Worm (Caenorhabditis elegans) whole organism, L2 larva: ENCODE results near the gene H03G16.7.

Experiments used
- C34F6.9 ChIP-seq: fragments of 150-350 bp; optimal IDR thresholded peaks from 2 replicates; lab custom pipeline; 2014; ENCODE audit warnings: missing biosample characterization, missing genetic modification characterization
- F13H6.1 ChIP-seq: sonication (generic microtip); optimal IDR thresholded peaks from 2 replicates; lab custom pipeline; 2016; ENCODE audit warnings: missing genetic modification characterization, missing compliant biosample characterization
- ZK546.5 ChIP-seq: sonication (generic microtip); optimal IDR thresholded peaks from 2 replicates; lab custom pipeline; 2017; ENCODE audit warnings: missing biosample characterization, missing genetic modification characterization
- alr-1 ChIP-seq: fragments of 150-350 bp; optimal IDR thresholded peaks from 2 replicates; lab custom pipeline; 2014; ENCODE audit warnings: missing biosample characterization, missing genetic modification characterization
- aly-2 ChIP-seq: fragments of 150-350 bp; optimal IDR thresholded peaks from 2 replicates; lab custom pipeline; 2014; ENCODE audit warnings: missing biosample characterization, missing genetic modification characterization
- blmp-1 ChIP-seq: sonication (generic microtip); optimal IDR thresholded peaks from 2 replicates; lab custom pipeline; 2017; ENCODE audit warnings: missing genetic modification characterization, mild to moderate bottlenecking, missing compliant biosample characterization, antibody characterized with exemption, moderate library complexity; ENCODE audit not compliant: insufficient read depth
- ceh-16 ChIP-seq: fragments of 150-350 bp; optimal IDR thresholded peaks from 2 replicates; lab custom pipeline; 2014; ENCODE audit warnings: missing biosample characterization, missing genetic modification characterization
- crh-2 ChIP-seq: sonication (generic microtip); optimal IDR thresholded peaks from 2 replicates; lab custom pipeline; 2017; ENCODE audit warnings: missing biosample characterization, missing genetic modification characterization
- dmd-4 ChIP-seq: sonication (generic microtip); optimal IDR thresholded peaks from 2 replicates; lab custom pipeline; 2017; ENCODE audit warnings: missing biosample characterization, missing genetic modification characterization
- egl-27 ChIP-seq: sonication (generic microtip); optimal IDR thresholded peaks from 3 replicates; lab custom pipeline; 2017; ENCODE audit warnings: missing biosample characterization, missing genetic modification reagents, missing genetic modification characterization
- elt-1 ChIP-seq: fragments of 150-350 bp; optimal IDR thresholded peaks from 2 replicates; lab custom pipeline; 2014; ENCODE audit warnings: missing biosample characterization, missing genetic modification characterization
- elt-3 ChIP-seq: sonication (generic microtip); optimal IDR thresholded peaks from 2 replicates; lab custom pipeline; 2017; ENCODE audit warnings: missing biosample characterization, missing genetic modification characterization
- fos-1 ChIP-seq: fragments of 150-350 bp; optimal IDR thresholded peaks from 2 replicates; lab custom pipeline; 2014; ENCODE audit warnings: missing biosample characterization, missing genetic modification characterization
- gmeb-1 ChIP-seq: fragments of 150-350 bp; optimal IDR thresholded peaks from 2 replicates; lab custom pipeline; 2014; ENCODE audit warnings: missing biosample characterization, missing genetic modification characterization
- lin-11 ChIP-seq: fragments of 150-350 bp; sonication (generic microtip); optimal IDR thresholded peaks from 2 replicates; lab custom pipeline; 2014; ENCODE audit warnings: missing biosample characterization, missing genetic modification characterization, inconsistent platforms, mixed read lengths
- lin-13 ChIP-seq: fragments of 150-350 bp; optimal IDR thresholded peaks from 2 replicates; lab custom pipeline; 2014; ENCODE audit warnings: missing biosample characterization, missing genetic modification reagents, missing genetic modification characterization
- lin-39 ChIP-seq: fragments of 150-350 bp; optimal IDR thresholded peaks from 2 replicates; lab custom pipeline; 2014; ENCODE audit warnings: missing biosample characterization, missing genetic modification reagents, missing genetic modification characterization
- lsy-2 ChIP-seq, 2 experiments: fragments of 150-350 bp in 1 of 2; sonication (generic microtip) in 1 of 2; optimal IDR thresholded peaks; 2 replicates each; lab custom pipeline; 2014 to 2017; ENCODE audit warnings: missing biosample characterization in 2 of 2, missing genetic modification characterization in 2 of 2
- mbf-1 ChIP-seq: sonication (generic microtip); optimal IDR thresholded peaks from 2 replicates; lab custom pipeline; 2017; ENCODE audit warnings: missing biosample characterization, missing genetic modification characterization
- nhr-10 ChIP-seq: sonication (generic microtip); optimal IDR thresholded peaks from 2 replicates; lab custom pipeline; 2017; ENCODE audit warnings: missing biosample characterization, missing genetic modification characterization
- nhr-11 ChIP-seq: fragments of 150-350 bp; optimal IDR thresholded peaks from 2 replicates; lab custom pipeline; 2014; ENCODE audit warnings: missing biosample characterization, missing genetic modification characterization
- nhr-12 ChIP-seq: fragments of 150-350 bp; optimal IDR thresholded peaks from 2 replicates; lab custom pipeline; 2014; ENCODE audit warnings: missing biosample characterization, missing genetic modification characterization
- nhr-129 ChIP-seq: fragments of 150-350 bp; optimal IDR thresholded peaks from 2 replicates; lab custom pipeline; 2014; ENCODE audit warnings: missing biosample characterization, missing genetic modification characterization
- nhr-21 ChIP-seq: fragments of 150-350 bp; optimal IDR thresholded peaks from 2 replicates; lab custom pipeline; 2014; ENCODE audit warnings: missing biosample characterization, missing genetic modification characterization
- nhr-23 ChIP-seq: fragments of 150-350 bp; optimal IDR thresholded peaks from 2 replicates; lab custom pipeline; 2014; ENCODE audit warnings: missing biosample characterization, missing genetic modification reagents, missing genetic modification characterization
- nhr-237 ChIP-seq: fragments of 150-350 bp; optimal IDR thresholded peaks from 2 replicates; lab custom pipeline; 2014; ENCODE audit warnings: missing biosample characterization, missing genetic modification characterization
- nhr-25 ChIP-seq: fragments of 150-350 bp; sonication (generic microtip); optimal IDR thresholded peaks from 3 replicates; lab custom pipeline; 2014; ENCODE audit warnings: missing biosample characterization, missing genetic modification characterization
- nhr-6 ChIP-seq: fragments of 150-350 bp; optimal IDR thresholded peaks from 2 replicates; lab custom pipeline; 2014; ENCODE audit warnings: missing biosample characterization, missing genetic modification characterization
- nhr-77 ChIP-seq: fragments of 150-350 bp; optimal IDR thresholded peaks from 2 replicates; lab custom pipeline; 2014; ENCODE audit warnings: missing biosample characterization, missing genetic modification characterization
- peb-1 ChIP-seq: fragments of 150-350 bp; optimal IDR thresholded peaks from 2 replicates; lab custom pipeline; 2014; ENCODE audit warnings: missing biosample characterization, missing genetic modification characterization
- sem-4 ChIP-seq: fragments of 150-350 bp; optimal IDR thresholded peaks from 2 replicates; lab custom pipeline; 2014; ENCODE audit warnings: missing biosample characterization, missing genetic modification reagents, missing genetic modification characterization
- skn-1 ChIP-seq: sonication (generic microtip); optimal IDR thresholded peaks from 2 replicates; lab custom pipeline; 2017; ENCODE audit warnings: missing biosample characterization, missing genetic modification characterization
- sma-9 ChIP-seq, 2 experiments: fragments of 150-350 bp in 1 of 2; sonication (generic microtip) in 1 of 2; optimal IDR thresholded peaks; 2 replicates each; lab custom pipeline; 2014 to 2016; ENCODE audit warnings: missing genetic modification characterization in 2 of 2, mild to moderate bottlenecking in 1 of 2, missing biosample characterization in 1 of 2, missing compliant biosample characterization in 1 of 2, missing genetic modification reagents in 1 of 2, moderate library complexity in 1 of 2
- snpc-4 ChIP-seq: fragments of 150-350 bp; optimal IDR thresholded peaks from 2 replicates; lab custom pipeline; 2014; ENCODE audit warnings: missing biosample characterization, missing genetic modification characterization
- unc-39 ChIP-seq: fragments of 150-350 bp; optimal IDR thresholded peaks from 2 replicates; lab custom pipeline; 2014; ENCODE audit warnings: missing biosample characterization, missing genetic modification characterization
- unc-55 ChIP-seq: fragments of 150-350 bp; sonication (generic microtip); optimal IDR thresholded peaks from 3 replicates; lab custom pipeline; 2014; ENCODE audit warnings: missing biosample characterization, missing genetic modification reagents, missing genetic modification characterization
- unc-62 ChIP-seq: fragments of 150-350 bp; optimal IDR thresholded peaks from 2 replicates; lab custom pipeline; 2014; ENCODE audit warnings: missing biosample characterization, missing genetic modification reagents, missing genetic modification characterization
- zag-1 ChIP-seq: fragments of 150-350 bp; optimal IDR thresholded peaks from 2 replicates; lab custom pipeline; 2014; ENCODE audit warnings: missing biosample characterization, missing genetic modification characterization
- ztf-1 ChIP-seq: fragments of 200-800 bp; sonication (Bioruptor generic); conservative IDR thresholded peaks from 2 replicates; pipeline ENCODE4 v1.3.6; 2022; ENCODE audit warnings: missing genetic modification characterization, missing compliant biosample characterization
- ztf-11 ChIP-seq: sonication (generic microtip); optimal IDR thresholded peaks from 2 replicates; lab custom pipeline; 2017; ENCODE audit warnings: missing biosample characterization, missing genetic modification characterization
- ztf-4 ChIP-seq: fragments of 150-350 bp; optimal IDR thresholded peaks from 2 replicates; lab custom pipeline; 2014; ENCODE audit warnings: missing biosample characterization, missing genetic modification characterization

H03G16.7 gene

ce11 chrX:15092775-15093386 is 37.1 kb upstream of the H03G16.7 start:
- TF ChIP-seq snpc-4 (tag; lab: Kevin White, UChicago) (peak; percentile 75), aly-2 (no peak)

- TF ChIP-seq elt-1 (tag; lab: Kevin White, UChicago), result no peak
- TF ChIP-seq unc-55 (GFP tag; lab: Kevin White, UChicago), result no peak
- TF ChIP-seq fos-1 (tag; lab: Kevin White, UChicago), result peak; percentile 71
- TF ChIP-seq sma-9 (GFP tag; optimal IDR thresholded peaks at IDR 0.05; lab: Kevin White, UChicago), result peak; percentile 16
- TF ChIP-seq sma-9 (tag; optimal IDR thresholded peaks at IDR 0.05; lab: Kevin White, UChicago), result no peak
- peak; percentile 8 for TF ChIP-seq crh-2 (tag; lab: Kevin White, UChicago)
- no peak for TF ChIP-seq lsy-2 (tag; optimal IDR thresholded peaks at IDR 0.05; lab: Kevin White, UChicago)
- TF ChIP-seq ceh-16 (tag; lab: Kevin White, UChicago), result no peak
- TF ChIP-seq zag-1 (tag; lab: Kevin White, UChicago), result no peak
- no peak for TF ChIP-seq F13H6.1
- TF ChIP-seq nhr-21 (tag; lab: Kevin White, UChicago), result no peak
- TF ChIP-seq skn-1 (tag; lab: Kevin White, UChicago), result no peak
- no peak for TF ChIP-seq blmp-1 (tag; lab: Kevin White, UChicago)
- TF ChIP-seq peb-1 (tag; lab: Kevin White, UChicago), result no peak
- TF ChIP-seq ztf-4 (tag; lab: Kevin White, UChicago), result no peak
Observed at ce11 chrX:15089123-15089522, 33.3 kb upstream of the H03G16.7 start, which contains the start of gene flr-4. flr-4 (plus strand) TSS chrX:15089397.

- TF ChIP-seq dmd-4 (tag; lab: Kevin White, UChicago) (no peak), aly-2 (no peak), nhr-25 (no peak), lin-13 (GFP tag; lab: Kevin White, UChicago) (no peak), ztf-11 (tag; lab: Kevin White, UChicago) (no peak), nhr-6 (tag; lab: Kevin White, UChicago) (no peak), mbf-1 (tag; lab: Kevin White, UChicago) (no peak), unc-62 (GFP tag; lab: Kevin White, UChicago) (no peak), nhr-11 (tag; lab: Kevin White, UChicago) (no peak), crh-2 (tag; lab: Kevin White, UChicago) (no peak), lin-39 (no peak), nhr-12 (tag; lab: Kevin White, UChicago) (no peak), alr-1 (tag; lab: Kevin White, UChicago) (no peak), ZK546.5 (no peak)
Observed at ce11 chrX:15087752-15088151, 31.9 kb upstream of the H03G16.7 start.

- TF ChIP-seq gmeb-1 (tag; lab: Kevin White, UChicago), result no peak
- TF ChIP-seq aly-2, result no peak
- TF ChIP-seq lin-11 (tag; lab: Kevin White, UChicago), result no peak
- no peak for TF ChIP-seq mbf-1 (tag; lab: Kevin White, UChicago)
- TF ChIP-seq ztf-11 (tag; lab: Kevin White, UChicago), result no peak
- TF ChIP-seq crh-2 (tag; lab: Kevin White, UChicago), result no peak
- no peak for TF ChIP-seq peb-1 (tag; lab: Kevin White, UChicago)
- TF ChIP-seq blmp-1 (tag; lab: Kevin White, UChicago), result no peak
- no peak for TF ChIP-seq unc-62 (GFP tag; lab: Kevin White, UChicago)
- no peak for TF ChIP-seq ZK546.5
Observed at ce11 chrX:15084395-15084794, 28.6 kb upstream of the H03G16.7 start, which contains the start of gene F09B12.5. F09B12.5 (plus strand) TSS chrX:15084695.

DNA sequence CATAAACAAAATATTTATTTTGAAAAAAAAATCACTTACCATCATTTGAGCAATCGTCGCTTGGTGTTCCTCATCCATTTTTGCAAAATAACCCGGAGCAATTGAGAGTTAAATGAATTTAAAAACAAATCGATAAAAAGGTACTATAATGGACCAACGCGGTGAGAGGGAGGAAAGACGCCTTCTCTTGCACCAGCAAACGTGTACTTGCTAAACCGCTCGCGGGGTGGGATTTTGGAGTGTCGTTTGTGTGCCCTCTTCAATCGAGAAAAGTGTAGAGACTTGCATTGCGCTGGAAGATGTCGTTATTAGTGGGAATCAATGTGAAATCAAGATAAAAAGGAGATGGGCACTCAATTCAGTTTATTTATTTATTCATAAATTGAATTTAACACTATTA is 28.0 kb upstream of the H03G16.7 start, which contains the start of gene H40L08.1:
Gene H40L08.1 (minus strand): TSS at position 292 of the 400 bp plus-strand sequence.
- peak; percentile 1 for TF ChIP-seq sma-9 (GFP tag; optimal IDR thresholded peaks at IDR 0.05; lab: Kevin White, UChicago)
- TF ChIP-seq sma-9 (tag; optimal IDR thresholded peaks at IDR 0.05; lab: Kevin White, UChicago), result no peak
- no peak for TF ChIP-seq ztf-1
- TF ChIP-seq ZK546.5, result no peak
- no peak for TF ChIP-seq nhr-21 (tag; lab: Kevin White, UChicago)
- TF ChIP-seq alr-1 (tag; lab: Kevin White, UChicago), result no peak
- TF ChIP-seq nhr-23, result no peak
- TF ChIP-seq aly-2, result no peak
- TF ChIP-seq nhr-10 (tag; lab: Kevin White, UChicago), result no peak
- peak; percentile 2 for TF ChIP-seq fos-1 (tag; lab: Kevin White, UChicago)
- TF ChIP-seq F13H6.1, result no peak
- TF ChIP-seq sem-4 (tag; lab: Kevin White, UChicago), result no peak
- TF ChIP-seq snpc-4 (tag; lab: Kevin White, UChicago), result no peak
- no peak for TF ChIP-seq nhr-11 (tag; lab: Kevin White, UChicago)
- no peak for TF ChIP-seq unc-39 (tag; lab: Kevin White, UChicago)
- TF ChIP-seq crh-2 (tag; lab: Kevin White, UChicago), result no peak
- no peak for TF ChIP-seq elt-3 (tag; lab: Kevin White, UChicago)
- TF ChIP-seq egl-27 (tag; lab: Kevin White, UChicago), result no peak
- TF ChIP-seq C34F6.9 (tag; lab: Kevin White, UChicago), result peak; percentile 31
- no peak for TF ChIP-seq nhr-77 (tag; lab: Kevin White, UChicago)
- no peak for TF ChIP-seq lin-11 (tag; lab: Kevin White, UChicago)
- TF ChIP-seq peb-1 (tag; lab: Kevin White, UChicago), result no peak
- TF ChIP-seq nhr-129 (tag; lab: Kevin White, UChicago), result peak; percentile 9
- TF ChIP-seq lin-13 (GFP tag; lab: Kevin White, UChicago), result peak; percentile 7
- TF ChIP-seq zag-1 (tag; lab: Kevin White, UChicago), result no peak
- no peak for TF ChIP-seq blmp-1 (tag; lab: Kevin White, UChicago)
- no peak for TF ChIP-seq lin-39
- no peak for TF ChIP-seq nhr-237 (tag; lab: Kevin White, UChicago)
- no peak for TF ChIP-seq unc-62 (GFP tag; lab: Kevin White, UChicago)
